Worm (Caenorhabditis elegans): ENCODE results near the gene ttr-2.

DNA sequence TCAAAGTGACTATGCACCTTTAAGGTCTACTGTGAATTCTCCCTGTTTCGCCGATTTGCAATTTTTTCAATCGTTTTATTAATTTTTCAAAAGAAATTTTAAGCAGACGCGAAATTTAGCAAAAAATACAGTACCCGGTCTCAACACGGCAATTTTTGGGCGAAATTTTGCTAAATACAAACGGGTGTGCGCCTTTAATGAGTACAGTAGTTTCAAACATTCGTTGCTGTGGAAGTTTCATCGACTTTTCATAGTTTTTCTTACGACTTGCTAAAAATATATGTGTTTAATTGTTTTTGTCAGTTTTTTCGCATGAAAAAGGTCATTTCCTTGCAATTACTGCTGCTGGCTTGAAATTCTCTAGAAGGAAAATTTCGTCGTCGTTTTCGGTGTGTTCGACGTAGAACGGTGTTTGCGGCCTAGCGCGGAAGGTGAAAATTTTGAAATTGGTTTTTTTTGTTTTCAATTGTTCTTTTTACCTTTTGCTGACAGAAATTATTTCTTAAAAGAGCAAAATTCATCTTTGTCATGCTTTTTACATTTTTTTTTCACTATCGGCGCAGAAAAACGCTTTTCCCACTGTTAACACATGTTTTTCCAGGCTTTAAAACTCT lies 19.3 kb downstream of the ttr-2 start, which contains the start of gene K03H1.7:
- TF ChIP-seq sea-1 (GFP tag; conservative IDR thresholded peaks at IDR 0.05) (no peak), hnd-1 (tag; optimal IDR thresholded peaks at IDR 0.05) (no peak)
